Fruit fly (Drosophila melanogaster): ENCODE measurements around the gene CG6184.

CG6184 gene

dm6 chr3R:19627792-19628522 is 29.7 kb downstream of the CG6184 start (continued):
- TF ChIP-seq h (optimal IDR thresholded peaks at IDR 0.05), result no peak
- no peak for TF ChIP-seq amos (GFP tag; IDR thresholded peaks at IDR 0.05; ENCODE audit: partially characterized antibody)
- TF ChIP-seq Hr51 (GFP tag; optimal IDR thresholded peaks at IDR 0.05), result peak in 1 of 2 experiments; percentile 5
- TF ChIP-seq pb (GFP tag; optimal IDR thresholded peaks at IDR 0.05), result no peak
- TF ChIP-seq CG1529 (GFP tag; optimal IDR thresholded peaks at IDR 0.05), result no peak
- TF ChIP-seq Hr78 (GFP tag; optimal IDR thresholded peaks at IDR 0.05), result no peak
- no peak for TF ChIP-seq CG16779 (GFP tag; IDR thresholded peaks at IDR 0.05)
- no peak for TF ChIP-seq repo (GFP tag; optimal IDR thresholded peaks at IDR 0.05)
- no peak for TF ChIP-seq CG18619 (GFP tag; optimal IDR thresholded peaks at IDR 0.05)
- TF ChIP-seq row (GFP tag; IDR thresholded peaks at IDR 0.05), result peak; percentile 68
- TF ChIP-seq org-1 (GFP tag; optimal IDR thresholded peaks at IDR 0.05), result peak; percentile 14
- TF ChIP-seq lola (GFP tag; optimal IDR thresholded peaks at IDR 0.05), result peak in 1 of 3 experiments; percentile 8
- TF ChIP-seq CG2116 (GFP tag; optimal IDR thresholded peaks at IDR 0.05), result no peak
- TF ChIP-seq CG2129 (GFP tag; IDR thresholded peaks at IDR 0.05; ENCODE audit: partially characterized antibody), result no peak
- no peak for TF ChIP-seq unpg (GFP tag; optimal IDR thresholded peaks at IDR 0.05)
- TF ChIP-seq Sry-δ (GFP tag; optimal IDR thresholded peaks at IDR 0.05), result no peak
- TF ChIP-seq Sox102F (GFP tag; optimal IDR thresholded peaks at IDR 0.05), result peak; percentile 6
- TF ChIP-seq tll (GFP tag; optimal IDR thresholded peaks at IDR 0.05), result peak in 1 of 2 experiments; percentile 53
- TF ChIP-seq danr (GFP tag; IDR thresholded peaks at IDR 0.05), result no peak
- no peak for TF ChIP-seq ap (GFP tag; IDR thresholded peaks at IDR 0.05)
- TF ChIP-seq pzg (GFP tag; optimal IDR thresholded peaks at IDR 0.05), result no peak
- no peak for TF ChIP-seq Oaz (GFP tag; IDR thresholded peaks at IDR 0.05)
- TF ChIP-seq pros (GFP tag; optimal IDR thresholded peaks at IDR 0.05), result peak; percentile 75
- TF ChIP-seq CG4282 (GFP tag; optimal IDR thresholded peaks at IDR 0.05), result no peak
- TF ChIP-seq Dp (GFP tag; optimal IDR thresholded peaks at IDR 0.05), result no peak
- no peak for TF ChIP-seq CG34422 (GFP tag; IDR thresholded peaks at IDR 0.05)
- no peak for TF ChIP-seq gce (GFP tag; IDR thresholded peaks at IDR 0.05)
- no peak for TF ChIP-seq H15 (GFP tag; IDR thresholded peaks at IDR 0.05)
- no peak for TF ChIP-seq az2 (GFP tag; optimal IDR thresholded peaks at IDR 0.05)
- TF ChIP-seq Max (GFP tag; optimal IDR thresholded peaks at IDR 0.05), result peak; percentile 54
- no peak for TF ChIP-seq insv (GFP tag; optimal IDR thresholded peaks at IDR 0.05)
- TF ChIP-seq CG31388 (GFP tag; optimal IDR thresholded peaks at IDR 0.05), result no peak
- TF ChIP-seq dimm (GFP tag; IDR thresholded peaks at IDR 0.05), result no peak
- 0 out of 2 replicates have a peak, but pooled peaks have one; percentile 8 for TF ChIP-seq gsb (GFP tag; IDR thresholded peaks at IDR 0.05)
- TF ChIP-seq lmd (GFP tag; IDR thresholded peaks at IDR 0.05), result peak; percentile 35; the same call in 1 of the 2 replicates
- no peak for TF ChIP-seq zfh2 (GFP tag; optimal IDR thresholded peaks at IDR 0.05)
- TF ChIP-seq CG8388 (GFP tag; optimal IDR thresholded peaks at IDR 0.05), result no peak
- no peak for TF ChIP-seq CG10565 (GFP tag; optimal IDR thresholded peaks at IDR 0.05)
- TF ChIP-seq bowl (GFP tag; IDR thresholded peaks at IDR 0.05), result no peak
- peak in 1 of 2 experiments; percentile 53 for TF ChIP-seq Eip74EF (GFP tag; optimal IDR thresholded peaks at IDR 0.05)
- no peak for TF ChIP-seq CG1792 (GFP tag; optimal IDR thresholded peaks at IDR 0.05)
- TF ChIP-seq trh (GFP tag; optimal IDR thresholded peaks at IDR 0.05), result peak; percentile 12
- TF ChIP-seq dati (GFP tag; IDR thresholded peaks at IDR 0.05), result no peak
- no peak; the same call in 1 of the 2 replicates for TF ChIP-seq ranshi (GFP tag; IDR thresholded peaks at IDR 0.05)
- TF ChIP-seq CG12219 (GFP tag; optimal IDR thresholded peaks at IDR 0.05), result no peak
- peak; percentile 76 for TF ChIP-seq CG7839 (tag; optimal IDR thresholded peaks at IDR 0.05)
- peak; percentile 40 for TF ChIP-seq Jarid2 (GFP tag; optimal IDR thresholded peaks at IDR 0.05)
- TF ChIP-seq Pdp1 (GFP tag; optimal IDR thresholded peaks at IDR 0.05), result peak in 1 of 2 experiments; percentile 8
- no peak for TF ChIP-seq Antp (GFP tag; optimal IDR thresholded peaks at IDR 0.05)
